Worm (Caenorhabditis elegans) whole organism, late embryonic: Measurements from ENCODE around the gene ajm-1.

Experiments
- ama-1 ChIP-seq: fragments of 150-350 bp; optimal IDR thresholded peaks from 2 replicates; lab custom pipeline; 2014
- ceh-9 ChIP-seq: sonication (generic microtip); optimal IDR thresholded peaks from 2 replicates; lab custom pipeline; 2016; ENCODE audit warnings: mild to moderate bottlenecking, missing genetic modification characterization, inconsistent platforms, missing compliant biosample characterization
- hlh-15 ChIP-seq: sonication (generic microtip); optimal IDR thresholded peaks from 2 replicates; lab custom pipeline; 2016; ENCODE audit warnings: missing genetic modification characterization, missing compliant biosample characterization
- pha-4 ChIP-seq: fragments of 150-350 bp; optimal IDR thresholded peaks from 2 replicates; lab custom pipeline; 2018; ENCODE audit warnings: missing biosample characterization, missing genetic modification reagents, missing genetic modification characterization
- sdc-2 ChIP-seq: sonication (generic microtip); optimal IDR thresholded peaks from 2 replicates; lab custom pipeline; 2016; ENCODE audit warnings: missing genotype, missing genetic modification characterization, missing compliant biosample characterization

ce11 chrX:9068075-9068474 is 14.7 kb upstream of the ajm-1 start:
- TF ChIP-seq ama-1 (lab: Kevin White, UChicago) (no peak), ceh-9 (no peak), pha-4 (tag; lab: Kevin White, UChicago) (no peak), hlh-15 (no peak), sdc-2 (tag; lab: Kevin White, UChicago) (peak; percentile 36)
